Fruit fly (Drosophila melanogaster) whole organism, embryonic: ENCODE results near the gene CG3505.

ENCODE experiments used
- Asciz ChIP-seq: fragments of 200-800 bp; sonication (Bioruptor generic); optimal IDR thresholded peaks from 2 replicates; lab custom pipeline; 2017; ENCODE audit warnings: missing biosample characterization, mild to moderate bottlenecking, missing genetic modification characterization, missing genetic modification reagents
- B-H1 ChIP-seq: fragments of 200-800 bp; sonication (Bioruptor generic); IDR thresholded peaks from 3 replicates; pipeline ENCODE4 v1.3.6; 2022; ENCODE audit warnings: missing biosample characterization, missing genetic modification characterization
- CG1024 ChIP-seq: fragments of 200-800 bp; sonication (Bioruptor generic); IDR thresholded peaks from 2 replicates; pipeline ENCODE4 v1.3.6; 2022; ENCODE audit warnings: missing biosample characterization, missing genetic modification characterization
- CG10543 ChIP-seq: fragments of 200-800 bp; sonication (Bioruptor generic); optimal IDR thresholded peaks from 3 replicates; lab custom pipeline; 2017; ENCODE audit warnings: missing biosample characterization, mild to moderate bottlenecking, missing genetic modification characterization, moderate library complexity
- CG10654 ChIP-seq: fragments of 200-800 bp; sonication (Bioruptor generic); optimal IDR thresholded peaks from 2 replicates; lab custom pipeline; 2016; ENCODE audit warnings: missing biosample characterization, missing genetic modification characterization
- CG11398 ChIP-seq: fragments of 200-800 bp; sonication (Bioruptor generic); optimal IDR thresholded peaks from 2 replicates; lab custom pipeline; 2016; ENCODE audit warnings: missing biosample characterization, missing genetic modification characterization
- CG15601 ChIP-seq: fragments of 200-800 bp; sonication (Bioruptor generic); optimal IDR thresholded peaks from 3 replicates; lab custom pipeline; 2019; ENCODE audit warnings: missing biosample characterization, mild to moderate bottlenecking, missing genetic modification characterization, moderate library complexity
- CG16813 ChIP-seq: fragments of 200-800 bp; sonication (Bioruptor generic); IDR thresholded peaks from 3 replicates; pipeline ENCODE4 v1.3.6; 2022; ENCODE audit warnings: missing biosample characterization, missing genetic modification characterization; ENCODE audit not compliant: partially characterized antibody
- CG16863 ChIP-seq: fragments of 200-800 bp; sonication (Bioruptor generic); optimal IDR thresholded peaks from 3 replicates; lab custom pipeline; 2016; ENCODE audit warnings: missing biosample characterization, missing genetic modification characterization
- CG17328 ChIP-seq: fragments of 200-800 bp; sonication (Bioruptor generic); IDR thresholded peaks from 2 replicates; pipeline ENCODE4 v1.3.6; 2022; ENCODE audit warnings: missing biosample characterization, missing genetic modification characterization
- CG17568 ChIP-seq: fragments of 200-800 bp; sonication (Bioruptor generic); optimal IDR thresholded peaks from 2 replicates; lab custom pipeline; 2018; ENCODE audit warnings: missing biosample characterization, mild to moderate bottlenecking, missing genetic modification characterization, moderate library complexity
- CG17829 ChIP-seq: fragments of 200-800 bp; optimal IDR thresholded peaks from 2 replicates; lab custom pipeline; 2019; ENCODE audit warnings: missing biosample characterization, mild to moderate bottlenecking, missing genetic modification characterization, moderate library complexity
- CG18764 ChIP-seq: fragments of 200-800 bp; sonication (Bioruptor generic); optimal IDR thresholded peaks from 3 replicates; lab custom pipeline; 2016; ENCODE audit warnings: missing biosample characterization, missing genetic modification characterization
- CG2712 ChIP-seq: fragments of 200-800 bp; optimal IDR thresholded peaks from 3 replicates; lab custom pipeline; 2019; ENCODE audit warnings: missing biosample characterization, mild to moderate bottlenecking, missing genetic modification characterization, moderate library complexity
- CG2875 ChIP-seq: fragments of 200-800 bp; sonication (Bioruptor generic); optimal IDR thresholded peaks from 2 replicates; lab custom pipeline; 2017; ENCODE audit warnings: missing biosample characterization, mild to moderate bottlenecking, missing genetic modification characterization, missing genetic modification reagents
- CG30403 ChIP-seq: fragments of 200-800 bp; sonication (Bioruptor generic); optimal IDR thresholded peaks from 3 replicates; lab custom pipeline; 2016; ENCODE audit warnings: missing biosample characterization, missing genetic modification characterization
- CG33213 ChIP-seq: fragments of 200-800 bp; sonication (Bioruptor generic); optimal IDR thresholded peaks from 3 replicates; lab custom pipeline; 2016; ENCODE audit warnings: missing biosample characterization, missing genetic modification characterization
- CG34224 ChIP-seq: fragments of 200-800 bp; sonication (Bioruptor generic); IDR thresholded peaks from 3 replicates; pipeline ENCODE4 v1.3.6; 2022; ENCODE audit warnings: missing biosample characterization, missing genetic modification characterization; ENCODE audit not compliant: partially characterized antibody
- CG3838 ChIP-seq: fragments of 200-800 bp; sonication (Bioruptor generic); optimal IDR thresholded peaks from 3 replicates; lab custom pipeline; 2016; ENCODE audit warnings: missing biosample characterization, missing genetic modification characterization
- CG8089 ChIP-seq: fragments of 200-800 bp; sonication (Bioruptor generic); optimal IDR thresholded peaks from 3 replicates; lab custom pipeline; 2016; ENCODE audit warnings: missing biosample characterization, missing genetic modification characterization
- CG8290 ChIP-seq, 3 experiments: fragments of 200-800 bp; sonication (Bioruptor generic); optimal IDR thresholded peaks; 2 replicates each; lab custom pipeline; 2016 to 2019; ENCODE audit warnings: missing biosample characterization in 3 of 3, missing genetic modification characterization in 3 of 3, mild to moderate bottlenecking in 2 of 3, moderate library complexity in 1 of 3
- Camta ChIP-seq: fragments of 200-800 bp; sonication (Bioruptor generic); optimal IDR thresholded peaks from 2 replicates; lab custom pipeline; 2016; ENCODE audit warnings: missing biosample characterization, missing genetic modification characterization
- CrebB ChIP-seq: fragments of 200-800 bp; sonication (Bioruptor generic); optimal IDR thresholded peaks from 3 replicates; lab custom pipeline; 2018; ENCODE audit warnings: missing biosample characterization, mild to moderate bottlenecking, missing genetic modification characterization
- Dbx ChIP-seq: fragments of 200-800 bp; sonication (Bioruptor generic); IDR thresholded peaks from 3 replicates; pipeline ENCODE4 v1.3.6; 2022; ENCODE audit warnings: missing biosample characterization, missing genetic modification characterization
- Ets65A ChIP-seq: fragments of 200-800 bp; sonication (Bioruptor generic); peaks from one replicate; lab custom pipeline; 2016; ENCODE audit warnings: missing biosample characterization, missing genetic modification characterization
- HmgZ ChIP-seq: fragments of 200-800 bp; sonication (Bioruptor generic); optimal IDR thresholded peaks from 2 replicates; lab custom pipeline; 2018; ENCODE audit warnings: missing biosample characterization, mild to moderate bottlenecking, missing genetic modification characterization
- Hr39 ChIP-seq: fragments of >200 bp; optimal IDR thresholded peaks from 2 replicates; lab custom pipeline; 2017
- MESR4 ChIP-seq: fragments of 200-800 bp; sonication (Bioruptor generic); optimal IDR thresholded peaks from 2 replicates; lab custom pipeline; 2018; ENCODE audit warnings: missing biosample characterization, mild to moderate bottlenecking, missing genetic modification characterization, moderate library complexity
- Pdp1 ChIP-seq, 2 experiments: fragments of 200-800 bp; sonication (Bioruptor generic); optimal IDR thresholded peaks; 3 replicates each; lab custom pipeline; 2016; ENCODE audit warnings: missing biosample characterization in 2 of 2, missing genetic modification characterization in 2 of 2, mild to moderate bottlenecking in 1 of 2, moderate library complexity in 1 of 2
- al ChIP-seq: fragments of 200-800 bp; sonication (Bioruptor generic); IDR thresholded peaks from 2 replicates; pipeline ENCODE4 v1.3.6; 2022; ENCODE audit warnings: missing biosample characterization, missing genetic modification characterization
- amos ChIP-seq: fragments of 200-800 bp; sonication (Bioruptor generic); IDR thresholded peaks from 2 replicates; pipeline ENCODE4 v1.3.6; 2022; ENCODE audit warnings: missing biosample characterization, missing genetic modification characterization; ENCODE audit not compliant: partially characterized antibody
- az2 ChIP-seq: fragments of 200-800 bp; sonication (Bioruptor generic); optimal IDR thresholded peaks from 3 replicates; lab custom pipeline; 2016; ENCODE audit warnings: missing biosample characterization, missing genetic modification characterization
- cad ChIP-seq: fragments of >200 bp; optimal IDR thresholded peaks from 2 replicates; lab custom pipeline; 2017; ENCODE audit warnings: missing biosample characterization, missing genetic modification characterization
- cas ChIP-seq: fragments of 200-800 bp; sonication (Bioruptor generic); IDR thresholded peaks from 2 replicates; pipeline ENCODE4 v1.3.6; 2022; ENCODE audit warnings: missing biosample characterization, missing genetic modification characterization
- cato ChIP-seq: fragments of 200-800 bp; sonication (Bioruptor generic); optimal IDR thresholded peaks from 2 replicates; lab custom pipeline; 2016; ENCODE audit warnings: missing biosample characterization, missing genetic modification characterization, borderline replicate concordance
- crc ChIP-seq: fragments of 200-800 bp; sonication (Bioruptor generic); optimal IDR thresholded peaks from 2 replicates; lab custom pipeline; 2016; ENCODE audit warnings: missing biosample characterization, missing genetic modification characterization
- cwo ChIP-seq: fragments of 200-800 bp; sonication (Bioruptor generic); optimal IDR thresholded peaks from 3 replicates; lab custom pipeline; 2017; ENCODE audit warnings: missing biosample characterization, missing genetic modification characterization, mild to moderate bottlenecking, moderate library complexity, missing genetic modification reagents
- dati ChIP-seq: fragments of 200-800 bp; sonication (Bioruptor generic); IDR thresholded peaks from 2 replicates; pipeline ENCODE4 v1.3.6; 2022; ENCODE audit warnings: missing biosample characterization, missing genetic modification characterization
- dmrt99B ChIP-seq: fragments of 200-800 bp; sonication (Bioruptor generic); optimal IDR thresholded peaks from 2 replicates; lab custom pipeline; 2018; ENCODE audit warnings: missing biosample characterization, mild to moderate bottlenecking, missing genetic modification characterization, moderate library complexity
- ftz-f1 ChIP-seq: fragments of 200-800 bp; sonication (Bioruptor generic); optimal IDR thresholded peaks from 2 replicates; lab custom pipeline; 2016; ENCODE audit warnings: missing biosample characterization, missing genetic modification characterization
- hbn ChIP-seq: fragments of 200-800 bp; sonication (Bioruptor generic); IDR thresholded peaks from 2 replicates; pipeline ENCODE4 v1.3.6; 2022; ENCODE audit warnings: missing biosample characterization, missing genetic modification characterization; ENCODE audit not compliant: partially characterized antibody
- lbe ChIP-seq: fragments of 200-800 bp; sonication (Bioruptor generic); optimal IDR thresholded peaks from 2 replicates; lab custom pipeline; 2016; ENCODE audit warnings: missing biosample characterization, mild to moderate bottlenecking, missing genetic modification characterization
- lola ChIP-seq, 3 experiments: fragments of >200 bp in 2 of 3; fragments of 200-800 bp in 1 of 3; sonication (Bioruptor generic) in 1 of 3; optimal IDR thresholded peaks; 2 replicates each; lab custom pipeline; 2017 to 2019; ENCODE audit warnings: missing biosample characterization in 3 of 3, missing genetic modification characterization in 3 of 3, mild to moderate bottlenecking in 1 of 3, moderate library complexity in 1 of 3
- mam ChIP-seq: fragments of 200-800 bp; sonication (Bioruptor generic); optimal IDR thresholded peaks from 3 replicates; lab custom pipeline; 2016; ENCODE audit warnings: missing biosample characterization, missing genetic modification characterization
- pita ChIP-seq: fragments of 200-800 bp; sonication (Bioruptor generic); optimal IDR thresholded peaks from 2 replicates; lab custom pipeline; 2017; ENCODE audit warnings: missing biosample characterization, mild to moderate bottlenecking, missing genetic modification characterization
- pnt ChIP-seq: fragments of 200-800 bp; sonication (Bioruptor generic); optimal IDR thresholded peaks from 3 replicates; lab custom pipeline; 2016; ENCODE audit warnings: missing biosample characterization, missing genetic modification characterization
- repo ChIP-seq: fragments of 200-800 bp; sonication (Bioruptor generic); optimal IDR thresholded peaks from 2 replicates; lab custom pipeline; 2016; ENCODE audit warnings: missing biosample characterization, missing genetic modification characterization
- sug ChIP-seq: fragments of 200-800 bp; optimal IDR thresholded peaks from 2 replicates; lab custom pipeline; 2019; ENCODE audit warnings: missing biosample characterization, mild to moderate bottlenecking, missing genetic modification characterization, moderate library complexity
- trem ChIP-seq: fragments of 200-800 bp; optimal IDR thresholded peaks from 3 replicates; lab custom pipeline; 2019; ENCODE audit warnings: missing biosample characterization, mild to moderate bottlenecking, missing genetic modification characterization, moderate library complexity
- wdn ChIP-seq: fragments of 200-800 bp; sonication (Bioruptor generic); IDR thresholded peaks from 2 replicates; pipeline ENCODE4 v1.3.6; 2022; ENCODE audit warnings: missing biosample characterization, missing genetic modification characterization

The CG3505 gene

dm6 chr3R:14706860-14707259 lies 49.6 kb downstream of the CG3505 start (continued):
- no peak for TF ChIP-seq CG10654
- TF ChIP-seq az2 = peak; percentile 30
- TF ChIP-seq lbe (GFP tag; lab: Kevin White, UChicago) = no peak
- no peak for TF ChIP-seq sug
- TF ChIP-seq cato (GFP tag; lab: Kevin White, UChicago) = no peak
- peak; percentile 31 for TF ChIP-seq cwo
- 0 out of 2 replicates have a peak, but pooled peaks have one; percentile 44 for TF ChIP-seq wdn (GFP tag; lab: Robert Waterston, UW)
- peak; percentile 67 for TF ChIP-seq CG17328
- no peak for TF ChIP-seq Hr39 (lab: Kevin White, UChicago)
- TF ChIP-seq CG2875 (GFP tag; lab: Kevin White, UChicago) = no peak
- no peak for TF ChIP-seq CG8290 (GFP tag; optimal IDR thresholded peaks at IDR 0.05; lab: Kevin White, UChicago)
- TF ChIP-seq CG8290 (tag; optimal IDR thresholded peaks at IDR 0.05; lab: Kevin White, UChicago) = peak in 1 of 2 experiments; percentile 73
- no peak for TF ChIP-seq CG33213 (GFP tag; lab: Kevin White, UChicago)
- peak; percentile 30 for TF ChIP-seq Ets65A (GFP tag; lab: Kevin White, UChicago)
- TF ChIP-seq B-H1 (GFP tag; lab: Robert Waterston, UW) = peak; percentile 55; the same call in 2 of the 3 replicates
- no peak for TF ChIP-seq ftz-f1 (GFP tag; lab: Kevin White, UChicago)
- TF ChIP-seq CG1024 (GFP tag; lab: Robert Waterston, UW) = no peak
- TF ChIP-seq CG17568 (GFP tag; lab: Kevin White, UChicago) = peak; percentile 15
- TF ChIP-seq CG10543 (GFP tag; lab: Kevin White, UChicago) = no peak
- peak; percentile 42 for TF ChIP-seq CG30403 (GFP tag; lab: Kevin White, UChicago)
- TF ChIP-seq CG17829 (tag; lab: Kevin White, UChicago) = peak; percentile 2
- TF ChIP-seq CG18764 (GFP tag; lab: Kevin White, UChicago) = no peak
- peak; percentile 74 for TF ChIP-seq al (GFP tag; lab: Robert Waterston, UW)
- peak; percentile 68 for TF ChIP-seq CG16813 (GFP tag; lab: Robert Waterston, UW)
- no peak for TF ChIP-seq lola (GFP tag; optimal IDR thresholded peaks at IDR 0.05; lab: Kevin White, UChicago)
- peak; percentile 46 for TF ChIP-seq crc (GFP tag; lab: Kevin White, UChicago)
- TF ChIP-seq HmgZ = peak; percentile 16
- peak; percentile 56 for TF ChIP-seq repo (GFP tag; lab: Kevin White, UChicago)
- peak; percentile 26 for TF ChIP-seq CG16863 (GFP tag; lab: Kevin White, UChicago)
- no peak for TF ChIP-seq CG15601 (tag; lab: Kevin White, UChicago)
- TF ChIP-seq CG8089 (GFP tag; lab: Kevin White, UChicago) = peak; percentile 19
- TF ChIP-seq pita = no peak
- peak; percentile 23 for TF ChIP-seq pnt (GFP tag; lab: Kevin White, UChicago)
- TF ChIP-seq Dbx (GFP tag; lab: Robert Waterston, UW) = peak; percentile 84
- no peak for TF ChIP-seq trem (tag; lab: Kevin White, UChicago)
- TF ChIP-seq CG11398 = no peak
- TF ChIP-seq cad (GFP tag; lab: Kevin White, UChicago) = no peak
- peak; percentile 25; the same call in 1 of the 2 replicates for TF ChIP-seq amos (GFP tag; lab: Robert Waterston, UW)
- peak; percentile 28 for TF ChIP-seq CrebB
- TF ChIP-seq Pdp1 (GFP tag; optimal IDR thresholded peaks at IDR 0.05; lab: Kevin White, UChicago) = peak; percentile 45 to 59
- TF ChIP-seq cas = peak; percentile 58; the same call in 1 of the 2 replicates
- peak; percentile 6 for TF ChIP-seq Asciz (GFP tag; lab: Kevin White, UChicago)
- no peak for TF ChIP-seq MESR4 (GFP tag; lab: Kevin White, UChicago)
- TF ChIP-seq Camta (GFP tag; lab: Kevin White, UChicago) = peak; percentile 31
- no peak for TF ChIP-seq CG3838
- peak; percentile 73 for TF ChIP-seq CG34224 (GFP tag; lab: Robert Waterston, UW)
- peak; percentile 74 for TF ChIP-seq dmrt99B
- TF ChIP-seq mam (GFP tag; lab: Kevin White, UChicago) = peak; percentile 76
- 0 out of 2 replicates have a peak, but pooled peaks have one; percentile 39 for TF ChIP-seq dati (GFP tag; lab: Robert Waterston, UW)
- no peak for TF ChIP-seq hbn (GFP tag; lab: Robert Waterston, UW)
- peak; percentile 25 for TF ChIP-seq CG2712
